Worm (Caenorhabditis elegans): ENCODE measurements around the gene nspb-4.

DNA sequence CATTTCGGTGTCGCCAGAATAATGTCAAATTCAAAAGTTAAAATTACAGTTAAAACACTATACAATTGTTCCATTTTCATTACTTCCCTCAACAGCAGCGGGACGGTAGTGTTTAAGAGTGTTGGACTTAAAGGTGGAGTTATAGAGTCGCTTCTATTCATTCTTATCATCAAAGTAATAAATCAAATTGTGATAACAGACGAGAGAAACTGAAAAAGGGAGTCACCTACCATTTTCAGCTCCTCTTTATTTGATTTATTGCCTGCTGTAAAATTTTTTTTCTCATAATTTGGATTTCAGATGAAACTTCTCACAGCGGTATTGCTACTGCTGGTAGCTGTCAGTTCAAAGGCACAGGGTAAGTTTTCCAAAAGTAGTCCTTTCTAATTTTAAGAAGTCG, 41.9 kb downstream of the nspb-4 start, which contains the start of gene C01B10.6:
- no peak for TF ChIP-seq unc-39 (tag; optimal IDR thresholded peaks at IDR 0.05)
- TF ChIP-seq zip-8 (tag; optimal IDR thresholded peaks at IDR 0.05) = no peak
- no peak for TF ChIP-seq elt-1 (tag; optimal IDR thresholded peaks at IDR 0.05; ENCODE audit: borderline replicate concordance, insufficient read depth)
- no peak for TF ChIP-seq unc-62 (GFP tag; optimal IDR thresholded peaks at IDR 0.05)
- no peak for TF ChIP-seq ztf-11 (tag; optimal IDR thresholded peaks at IDR 0.05)
- TF ChIP-seq sptf-1 (tag; optimal IDR thresholded peaks at IDR 0.05) = no peak
- no peak for TF ChIP-seq nhr-28 (tag; optimal IDR thresholded peaks at IDR 0.05)
- no peak for TF ChIP-seq blmp-1 (tag; optimal IDR thresholded peaks at IDR 0.05)
- no peak for TF ChIP-seq nhr-12 (tag; optimal IDR thresholded peaks at IDR 0.05)
- no peak for TF ChIP-seq unc-120 (tag; optimal IDR thresholded peaks at IDR 0.05; ENCODE audit: poor library complexity, severe bottlenecking)
- TF ChIP-seq ceh-43 (GFP tag; optimal IDR thresholded peaks at IDR 0.05) = no peak
- no peak for TF ChIP-seq lsy-2 (tag; optimal IDR thresholded peaks at IDR 0.05)

Measured in whole organism, mixed stage, embryonic.